Worm (Caenorhabditis elegans): ENCODE data around the gene C47E8.4.

DNA sequence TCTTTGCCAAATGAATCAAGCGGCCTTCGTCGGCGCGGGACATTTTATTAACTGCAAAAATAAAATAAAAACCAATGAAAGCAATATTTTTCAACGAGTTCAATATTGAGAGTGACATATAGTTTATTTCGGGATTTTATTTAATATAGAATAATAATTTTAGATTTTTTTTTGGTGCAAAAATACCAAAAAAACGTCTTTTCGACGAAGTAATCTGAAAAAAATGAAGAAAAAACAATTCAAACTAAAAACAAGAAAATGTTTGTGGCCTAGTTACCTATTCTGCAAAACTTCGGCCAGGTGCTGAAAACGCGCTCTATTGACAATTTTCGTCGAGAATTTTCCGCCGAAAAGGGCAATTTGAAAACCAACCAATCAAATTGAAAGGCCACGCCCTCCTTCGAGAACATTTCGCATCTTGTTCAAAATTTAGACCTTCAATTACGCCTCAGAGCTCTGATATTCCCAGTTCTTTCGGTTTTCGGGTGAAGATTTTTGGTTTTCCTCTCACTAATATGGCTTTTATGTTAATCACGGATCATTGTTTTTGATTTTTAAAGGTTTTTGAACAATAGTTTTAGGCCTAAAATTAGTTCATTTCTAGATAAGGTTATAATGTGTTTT, at the start of gene C47E8.4:
- TF ChIP-seq W03F9.2 (tag; optimal IDR thresholded peaks at IDR 0.05) = peak; percentile 94
- TF ChIP-seq him-1 (tag; optimal IDR thresholded peaks at IDR 0.05) = peak; percentile 96
- TF ChIP-seq dao-5 (tag; optimal IDR thresholded peaks at IDR 0.05) = no peak

Data from whole organism, L4/young adult.